Worm (Caenorhabditis elegans) whole organism, mixed stage, embryonic: ENCODE data around the gene srz-97.

Experiments
- mab-5 ChIP-seq: fragments of 150-350 bp; optimal IDR thresholded peaks from 2 replicates; lab custom pipeline; 2014; ENCODE audit warnings: missing biosample characterization, missing genetic modification characterization
- mls-2 ChIP-seq: sonication (generic microtip); optimal IDR thresholded peaks from 2 replicates; lab custom pipeline; 2016; ENCODE audit warnings: mild to moderate bottlenecking, missing genetic modification characterization, moderate library complexity, missing compliant biosample characterization
- sem-2 ChIP-seq: fragments of 200-800 bp; sonication (Bioruptor generic); optimal IDR thresholded peaks from 2 replicates; lab custom pipeline; 2018; ENCODE audit warnings: mild to moderate bottlenecking, missing genetic modification characterization, missing compliant biosample characterization
- ztf-11 ChIP-seq: fragments of 150-350 bp; optimal IDR thresholded peaks from 2 replicates; lab custom pipeline; 2014; ENCODE audit warnings: missing biosample characterization, missing genetic modification characterization

DNA sequence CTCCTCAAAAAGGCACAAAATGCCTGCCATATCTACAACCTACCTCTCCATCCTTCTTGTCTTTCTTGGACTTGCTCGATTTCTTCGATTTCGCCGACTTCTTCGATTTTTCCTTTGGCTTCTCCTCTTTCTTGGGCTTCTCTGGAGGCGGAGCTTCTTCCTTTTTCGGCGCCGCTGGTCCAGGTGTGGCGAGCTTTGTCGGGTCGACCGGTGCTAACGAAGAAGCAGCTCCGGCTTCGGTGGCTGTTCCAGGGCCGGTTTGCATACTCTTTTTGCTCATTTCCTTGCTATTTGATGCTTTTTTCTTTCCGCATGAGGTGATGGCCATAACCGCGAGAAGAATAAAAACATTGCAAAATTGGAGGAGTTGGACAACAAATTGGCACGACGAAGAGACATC is 12.5 kb upstream of the srz-97 start:
- TF ChIP-seq sem-2 (GFP tag; lab: Kevin White, UChicago) (no peak), mls-2 (no peak), ztf-11 (tag; lab: Kevin White, UChicago) (no peak), mab-5 (tag; lab: Kevin White, UChicago) (no peak)
